Worm (Caenorhabditis elegans) whole organism, L1 larva: ENCODE data around the gene srbc-78.

Experiments used
- C16A3.4 ChIP-seq: fragments of 150-350 bp; optimal IDR thresholded peaks from 2 replicates; lab custom pipeline; 2014; ENCODE audit warnings: missing biosample characterization, missing genetic modification characterization
- aha-1 ChIP-seq: fragments of 150-350 bp; optimal IDR thresholded peaks from 2 replicates; lab custom pipeline; 2014; ENCODE audit warnings: missing biosample characterization, missing genetic modification characterization
- alr-1 ChIP-seq: fragments of 200-800 bp; sonication (Bioruptor generic); optimal IDR thresholded peaks from 2 replicates; lab custom pipeline; 2018; ENCODE audit warnings: borderline replicate concordance, mild to moderate bottlenecking, missing genetic modification characterization, missing compliant biosample characterization
- aly-2 ChIP-seq: fragments of 150-350 bp; optimal IDR thresholded peaks from 2 replicates; lab custom pipeline; 2014; ENCODE audit warnings: missing biosample characterization, missing genetic modification characterization
- blmp-1 ChIP-seq: fragments of 150-350 bp; optimal IDR thresholded peaks from 2 replicates; lab custom pipeline; 2014; ENCODE audit warnings: missing biosample characterization, missing genetic modification characterization
- ceh-63 ChIP-seq: fragments of 200-800 bp; sonication (Bioruptor generic); optimal IDR thresholded peaks from 2 replicates; lab custom pipeline; 2018; ENCODE audit warnings: mild to moderate bottlenecking, missing genetic modification characterization, missing compliant biosample characterization
- ceh-82 ChIP-seq, 3 experiments: fragments of 150-350 bp in 1 of 3; sonication (generic microtip) in 2 of 3; optimal IDR thresholded peaks; 2 replicates each; lab custom pipeline; 2014 to 2017; ENCODE audit warnings: missing biosample characterization in 3 of 3, missing genetic modification characterization in 3 of 3
- dpl-1 ChIP-seq, 3 experiments: fragments of 150-350 bp in 2 of 3; sonication (generic microtip) in 1 of 3; optimal IDR thresholded peaks; 2 replicates each; lab custom pipeline; 2014 to 2017; ENCODE audit warnings: missing biosample characterization in 3 of 3, missing genetic modification characterization in 3 of 3, missing genetic modification reagents in 3 of 3
- dsc-1 ChIP-seq: sonication (generic microtip); optimal IDR thresholded peaks from 2 replicates; lab custom pipeline; 2016; ENCODE audit warnings: mild to moderate bottlenecking, missing genetic modification characterization, missing compliant biosample characterization
- efl-1 ChIP-seq, 4 experiments: fragments of 150-350 bp; optimal IDR thresholded peaks in 3 of 4; peaks in 1 of 4; 1 replicate in 1 of 4; 2 replicates in 3 of 4; lab custom pipeline; 2014; ENCODE audit warnings: missing biosample characterization in 2 of 4, missing genetic modification characterization in 2 of 4, missing genetic modification reagents in 2 of 4
- elt-2 ChIP-seq: sonication (generic microtip); optimal IDR thresholded peaks from 2 replicates; lab custom pipeline; 2016; ENCODE audit warnings: missing genetic modification characterization, mild to moderate bottlenecking, inconsistent platforms, missing compliant biosample characterization, missing genetic modification reagents
- elt-3 ChIP-seq, 6 experiments: fragments of 150-350 bp in 1 of 6; sonication (generic microtip); optimal IDR thresholded peaks; 2 replicates each; lab custom pipeline; 2017 to 2018; ENCODE audit warnings: missing biosample characterization in 6 of 6, missing genetic modification characterization in 6 of 6, inconsistent platforms in 1 of 6
- fkh-10 ChIP-seq: sonication (generic microtip); optimal IDR thresholded peaks from 2 replicates; lab custom pipeline; 2017; ENCODE audit warnings: missing biosample characterization, missing genetic modification reagents, missing genetic modification characterization
- fkh-8 ChIP-seq: sonication (generic microtip); optimal IDR thresholded peaks from 2 replicates; lab custom pipeline; 2016; ENCODE audit warnings: mild to moderate bottlenecking, missing genetic modification characterization, missing compliant biosample characterization
- fos-1 ChIP-seq: fragments of 150-350 bp; optimal IDR thresholded peaks from 2 replicates; lab custom pipeline; 2014; ENCODE audit warnings: missing biosample characterization, missing genetic modification characterization
- grh-1 ChIP-seq: fragments of 200-800 bp; sonication (Bioruptor generic); IDR thresholded peaks from 2 replicates; pipeline ENCODE4 v1.3.6; 2022; ENCODE audit warnings: missing genetic modification reagents, missing genetic modification characterization, missing compliant biosample characterization
- isw-1 ChIP-seq: fragments of 200-800 bp; sonication (Bioruptor generic); IDR thresholded peaks from 2 replicates; pipeline ENCODE4 v1.3.6; 2022; ENCODE audit warnings: missing genetic modification characterization, missing compliant biosample characterization
- lin-13 ChIP-seq: fragments of 150-350 bp; optimal IDR thresholded peaks from 2 replicates; lab custom pipeline; 2014; ENCODE audit warnings: missing biosample characterization, missing genetic modification reagents, missing genetic modification characterization
- lin-35 ChIP-seq, 2 experiments: fragments of 150-350 bp; optimal IDR thresholded peaks; 2 replicates each; lab custom pipeline; 2014; ENCODE audit warnings: missing biosample characterization in 2 of 2, missing genetic modification characterization in 2 of 2, missing genetic modification reagents in 2 of 2
- lin-39 ChIP-seq: fragments of 150-350 bp; optimal IDR thresholded peaks from 2 replicates; lab custom pipeline; 2014; ENCODE audit warnings: missing biosample characterization, missing genetic modification reagents, missing genetic modification characterization
- lir-3 ChIP-seq: sonication (generic microtip); optimal IDR thresholded peaks from 2 replicates; lab custom pipeline; 2016; ENCODE audit warnings: mild to moderate bottlenecking, missing genetic modification characterization, moderate library complexity, missing compliant biosample characterization; ENCODE audit not compliant: poor library complexity
- mdl-1 ChIP-seq, 2 experiments: fragments of 150-350 bp; optimal IDR thresholded peaks; 2 replicates each; lab custom pipeline; 2014 to 2017; ENCODE audit warnings: missing biosample characterization in 2 of 2, missing genetic modification characterization in 2 of 2, inconsistent platforms in 1 of 2
- mef-2 ChIP-seq: fragments of 150-350 bp; optimal IDR thresholded peaks from 2 replicates; lab custom pipeline; 2014; ENCODE audit warnings: missing biosample characterization, missing genetic modification characterization
- mep-1 ChIP-seq: fragments of 150-350 bp; optimal IDR thresholded peaks from 2 replicates; lab custom pipeline; 2014; ENCODE audit warnings: missing biosample characterization, missing genetic modification characterization
- nhr-20 ChIP-seq: sonication (generic microtip); optimal IDR thresholded peaks from 2 replicates; lab custom pipeline; 2016; ENCODE audit warnings: mild to moderate bottlenecking, missing genetic modification characterization, missing compliant biosample characterization
- nhr-237 ChIP-seq: fragments of 150-350 bp; optimal IDR thresholded peaks from 2 replicates; lab custom pipeline; 2014; ENCODE audit warnings: missing biosample characterization, missing genetic modification characterization
- nhr-28 ChIP-seq: fragments of 150-350 bp; optimal IDR thresholded peaks from 2 replicates; lab custom pipeline; 2014; ENCODE audit warnings: missing biosample characterization, missing genetic modification characterization
- nhr-71 ChIP-seq: sonication (generic microtip); optimal IDR thresholded peaks from 2 replicates; lab custom pipeline; 2016; ENCODE audit warnings: mild to moderate bottlenecking, missing genetic modification characterization, moderate library complexity, missing compliant biosample characterization
- nhr-76 ChIP-seq: sonication (generic microtip); optimal IDR thresholded peaks from 2 replicates; lab custom pipeline; 2017; ENCODE audit warnings: missing biosample characterization, missing genetic modification characterization
- nhr-77 ChIP-seq: fragments of 150-350 bp; optimal IDR thresholded peaks from 2 replicates; lab custom pipeline; 2014; ENCODE audit warnings: missing biosample characterization, missing genetic modification characterization
- nhr-85 ChIP-seq: sonication (generic microtip); peaks from one replicate; lab custom pipeline; 2016; ENCODE audit warnings: missing genetic modification characterization, inconsistent platforms, missing compliant biosample characterization
- pag-3 ChIP-seq: sonication (generic microtip); optimal IDR thresholded peaks from 2 replicates; lab custom pipeline; 2017; ENCODE audit warnings: missing genetic modification characterization, mild to moderate bottlenecking, missing compliant biosample characterization, antibody characterized with exemption, borderline replicate concordance; ENCODE audit not compliant: insufficient read depth
- rnt-1 ChIP-seq: sonication (generic microtip); optimal IDR thresholded peaks from 2 replicates; lab custom pipeline; 2016; ENCODE audit warnings: mild to moderate bottlenecking, missing genetic modification characterization, moderate library complexity, missing compliant biosample characterization
- skn-1 ChIP-seq: fragments of 150-350 bp; optimal IDR thresholded peaks from 2 replicates; lab custom pipeline; 2014; ENCODE audit warnings: missing biosample characterization, missing genetic modification characterization
- snu-23 ChIP-seq: sonication (generic microtip); optimal IDR thresholded peaks from 2 replicates; lab custom pipeline; 2016; ENCODE audit warnings: missing genetic modification characterization, missing compliant biosample characterization
- sox-4 ChIP-seq: sonication (generic microtip); optimal IDR thresholded peaks from 2 replicates; lab custom pipeline; 2016; ENCODE audit warnings: missing genetic modification characterization, missing compliant biosample characterization
- sptf-1 ChIP-seq: fragments of 150-350 bp; optimal IDR thresholded peaks from 2 replicates; lab custom pipeline; 2014; ENCODE audit warnings: missing biosample characterization, missing genetic modification characterization
- sup-37 ChIP-seq: fragments of 200-800 bp; sonication (Bioruptor generic); optimal IDR thresholded peaks from 2 replicates; lab custom pipeline; 2018; ENCODE audit warnings: mild to moderate bottlenecking, missing genetic modification characterization, missing compliant biosample characterization
- swsn-7 ChIP-seq: sonication (generic microtip); optimal IDR thresholded peaks from 2 replicates; lab custom pipeline; 2016; ENCODE audit warnings: missing genetic modification characterization, missing compliant biosample characterization
- tbx-2 ChIP-seq: sonication (generic microtip); optimal IDR thresholded peaks from 2 replicates; lab custom pipeline; 2016; ENCODE audit warnings: missing genetic modification characterization, missing compliant biosample characterization
- tlp-1 ChIP-seq: fragments of 150-350 bp; optimal IDR thresholded peaks from 2 replicates; lab custom pipeline; 2014; ENCODE audit warnings: missing biosample characterization, missing genetic modification characterization
- unc-30 ChIP-seq: sonication (generic microtip); optimal IDR thresholded peaks from 2 replicates; lab custom pipeline; 2017; ENCODE audit warnings: missing biosample characterization, missing genetic modification characterization
- unc-62 ChIP-seq: fragments of 150-350 bp; optimal IDR thresholded peaks from 2 replicates; lab custom pipeline; 2014; ENCODE audit warnings: missing biosample characterization, missing genetic modification reagents, missing genetic modification characterization
- unc-86 ChIP-seq: sonication (generic microtip); optimal IDR thresholded peaks from 2 replicates; lab custom pipeline; 2016; ENCODE audit warnings: missing genetic modification characterization, missing compliant biosample characterization
- unc-98 ChIP-seq: fragments of 200-800 bp; sonication (Bioruptor generic); IDR thresholded peaks from 2 replicates; pipeline ENCODE4 v1.3.6; 2022; ENCODE audit warnings: missing genetic modification characterization, missing compliant biosample characterization
- vab-15 ChIP-seq: sonication (generic microtip); optimal IDR thresholded peaks from 2 replicates; lab custom pipeline; 2017; ENCODE audit warnings: missing genotype, mild to moderate bottlenecking, missing genetic modification characterization, missing compliant biosample characterization
- xbp-1 ChIP-seq: sonication (generic microtip); optimal IDR thresholded peaks from 2 replicates; lab custom pipeline; 2016; ENCODE audit warnings: missing genetic modification characterization, missing compliant biosample characterization
- zag-1 ChIP-seq: fragments of 150-350 bp; optimal IDR thresholded peaks from 2 replicates; lab custom pipeline; 2014; ENCODE audit warnings: missing biosample characterization, missing genetic modification characterization

The srbc-78 gene

ce11 chrV:20485285-20485684, 3.7 kb downstream of the srbc-78 start, which contains the start of gene dhcr-7:
TSS of gene dhcr-7 (minus strand) at chrV:20485385.
- TF ChIP-seq alr-1 (tag; lab: Kevin White, UChicago) (no peak), lir-3 (no peak), unc-30 (tag; lab: Kevin White, UChicago) (no peak), unc-62 (GFP tag; lab: Kevin White, UChicago) (no peak), dsc-1 (tag; lab: Kevin White, UChicago) (no peak), fkh-8 (tag; lab: Kevin White, UChicago) (no peak), elt-2 (no peak), unc-86 (tag; lab: Kevin White, UChicago) (no peak), grh-1 (GFP tag; lab: Robert Waterston, UW) (no peak), nhr-71 (tag; lab: Kevin White, UChicago) (no peak), swsn-7 (tag; lab: Kevin White, UChicago) (no peak), fos-1 (tag; lab: Kevin White, UChicago) (no peak), nhr-237 (tag; lab: Kevin White, UChicago) (no peak), lin-13 (GFP tag; lab: Kevin White, UChicago) (no peak), pag-3 (no peak), tlp-1 (tag; lab: Kevin White, UChicago) (no peak), vab-15 (tag; lab: Kevin White, UChicago) (no peak), aly-2 (no peak), nhr-76 (tag; lab: Kevin White, UChicago) (no peak)

- no peak for TF ChIP-seq mep-1
- no peak for TF ChIP-seq fkh-10
- no peak for TF ChIP-seq unc-62 (GFP tag; lab: Kevin White, UChicago)
- TF ChIP-seq pag-3, result no peak
- no peak for TF ChIP-seq tbx-2 (tag; lab: Kevin White, UChicago)
- TF ChIP-seq sptf-1 (tag; lab: Kevin White, UChicago), result no peak
- no peak for TF ChIP-seq nhr-20
- TF ChIP-seq aha-1 (tag; lab: Kevin White, UChicago), result no peak
- no peak for TF ChIP-seq dsc-1 (tag; lab: Kevin White, UChicago)
- no peak for TF ChIP-seq vab-15 (tag; lab: Kevin White, UChicago)
- TF ChIP-seq sox-4 (tag; lab: Kevin White, UChicago), result no peak
- no peak for TF ChIP-seq xbp-1 (tag; lab: Kevin White, UChicago)
- TF ChIP-seq tlp-1 (tag; lab: Kevin White, UChicago), result no peak
- TF ChIP-seq zag-1, result no peak
These were observed 8.2 kb downstream of the srbc-78 start for ce11 chrV:20480790-20481189.

ce11 chrV:20479013-20479739, 9.8 kb downstream of the srbc-78 start, which contains the start of the genes calf-1 and rpl-2:
TSS of gene calf-1 (minus strand) at chrV:20479089.
TSS of gene rpl-2 (plus strand) at chrV:20479689.
- TF ChIP-seq lin-35 (GFP tag; optimal IDR thresholded peaks at IDR 0.05; lab: Kevin White, UChicago) (peak; percentile 62 to 84), mdl-1 (tag; optimal IDR thresholded peaks at IDR 0.05; lab: Kevin White, UChicago) (no peak), nhr-85 (tag; lab: Kevin White, UChicago) (peak; percentile 80), elt-3 (tag; optimal IDR thresholded peaks at IDR 0.05; lab: Kevin White, UChicago) (peak in 1 of 6 experiments; percentile 51), swsn-7 (tag; lab: Kevin White, UChicago) (peak; percentile 53), nhr-20 (peak; percentile 51), ceh-82 (tag; optimal IDR thresholded peaks at IDR 0.05; lab: Kevin White, UChicago) (peak; percentile 24 to 61 (median 59)), C16A3.4 (peak; percentile 67), fkh-8 (tag; lab: Kevin White, UChicago) (peak; percentile 59), isw-1 (GFP tag; lab: Robert Waterston, UW) (peak; percentile 51), tlp-1 (tag; lab: Kevin White, UChicago) (no peak), snu-23 (GFP tag; lab: Kevin White, UChicago) (peak; percentile 79), skn-1 (tag; lab: Kevin White, UChicago) (peak; percentile 65), nhr-28 (tag; lab: Kevin White, UChicago) (no peak), blmp-1 (tag; lab: Kevin White, UChicago) (peak; percentile 60), efl-1 (optimal IDR thresholded peaks at IDR 0.05; lab: Kevin White, UChicago) (peak; percentile 69 to 70), efl-1 (GFP tag; optimal IDR thresholded peaks at IDR 0.05 in 1 of 2; lab: Kevin White, UChicago) (peak; percentile 63 to 94), sup-37 (no peak), ceh-63 (GFP tag; lab: Kevin White, UChicago) (no peak), lir-3 (no peak), nhr-77 (tag; lab: Kevin White, UChicago) (peak; percentile 14), unc-98 (GFP tag; lab: Robert Waterston, UW) (no peak), dpl-1 (GFP tag; optimal IDR thresholded peaks at IDR 0.05; lab: Kevin White, UChicago) (peak; percentile 55 to 67 (median 63)), mef-2 (tag; lab: Kevin White, UChicago) (no peak), rnt-1 (tag; lab: Kevin White, UChicago) (peak; percentile 62), lin-39 (no peak)
